Worm (Caenorhabditis elegans) whole organism, young adult: ENCODE measurements around the gene twk-42.

Experiments used
- F33H1.4 ChIP-seq: fragments of 200-800 bp; sonication (Bioruptor generic); IDR thresholded peaks from 2 replicates; pipeline ENCODE4 v1.3.6; 2022; ENCODE audit warnings: missing genetic modification reagents, missing genetic modification characterization, missing compliant biosample characterization
- F57C9.4 ChIP-seq: sonication (generic microtip); optimal IDR thresholded peaks from 2 replicates; lab custom pipeline; 2017; ENCODE audit warnings: mild to moderate bottlenecking, missing genetic modification characterization, missing compliant biosample characterization
- Y67H2A.10 ChIP-seq: fragments of 200-800 bp; sonication (Bioruptor generic); conservative IDR thresholded peaks from 2 replicates; pipeline ENCODE4 v1.3.6; 2022; ENCODE audit warnings: missing genetic modification reagents, missing genetic modification characterization, missing compliant biosample characterization
- Y79H2A.3 ChIP-seq: fragments of 200-800 bp; sonication (Bioruptor generic); conservative IDR thresholded peaks from 2 replicates; pipeline ENCODE4 v1.3.6; 2022; ENCODE audit warnings: missing genetic modification reagents, missing genetic modification characterization, missing compliant biosample characterization
- atf-7 ChIP-seq: sonication (generic microtip); optimal IDR thresholded peaks from 2 replicates; lab custom pipeline; 2017; ENCODE audit warnings: mild to moderate bottlenecking, missing genetic modification characterization, missing compliant biosample characterization
- efl-1 ChIP-seq: fragments of 150-350 bp; optimal IDR thresholded peaks from 2 replicates; lab custom pipeline; 2014; ENCODE audit warnings: missing biosample characterization, missing genetic modification reagents, missing genetic modification characterization
- him-1 ChIP-seq: sonication (generic microtip); optimal IDR thresholded peaks from 2 replicates; lab custom pipeline; 2016; ENCODE audit warnings: missing genotype, missing genetic modification reagents, missing genetic modification characterization, missing compliant biosample characterization
- lin-35 ChIP-seq, 3 experiments: fragments of 150-350 bp in 2 of 3; sonication (generic microtip) in 1 of 3; optimal IDR thresholded peaks; 2 replicates each; lab custom pipeline; 2014 to 2018; ENCODE audit warnings: missing biosample characterization in 3 of 3, missing genetic modification characterization in 3 of 3, missing genetic modification reagents in 3 of 3
- lin-54 ChIP-seq: fragments of 200-800 bp; sonication (Bioruptor generic); optimal IDR thresholded peaks from 2 replicates; lab custom pipeline; 2018; ENCODE audit warnings: mild to moderate bottlenecking, missing genetic modification characterization, missing compliant biosample characterization
- nhr-120 ChIP-seq: fragments of 200-800 bp; sonication (Bioruptor generic); IDR thresholded peaks from 2 replicates; pipeline ENCODE4 v1.3.6; 2022; ENCODE audit warnings: missing genetic modification characterization, missing compliant biosample characterization
- sea-2 ChIP-seq: fragments of 200-800 bp; sonication (Bioruptor generic); IDR thresholded peaks from 2 replicates; pipeline ENCODE4 v1.3.6; 2022; ENCODE audit warnings: missing genetic modification characterization, missing compliant biosample characterization
- unc-62 ChIP-seq: fragments of 150-350 bp; optimal IDR thresholded peaks from 2 replicates; lab custom pipeline; 2014; ENCODE audit warnings: missing biosample characterization, missing genetic modification reagents, missing genetic modification characterization
- ztf-3 ChIP-seq: fragments of 200-800 bp; sonication (Bioruptor generic); optimal IDR thresholded peaks from 2 replicates; lab custom pipeline; 2018; ENCODE audit warnings: mild to moderate bottlenecking, missing genetic modification characterization, missing compliant biosample characterization

DNA sequence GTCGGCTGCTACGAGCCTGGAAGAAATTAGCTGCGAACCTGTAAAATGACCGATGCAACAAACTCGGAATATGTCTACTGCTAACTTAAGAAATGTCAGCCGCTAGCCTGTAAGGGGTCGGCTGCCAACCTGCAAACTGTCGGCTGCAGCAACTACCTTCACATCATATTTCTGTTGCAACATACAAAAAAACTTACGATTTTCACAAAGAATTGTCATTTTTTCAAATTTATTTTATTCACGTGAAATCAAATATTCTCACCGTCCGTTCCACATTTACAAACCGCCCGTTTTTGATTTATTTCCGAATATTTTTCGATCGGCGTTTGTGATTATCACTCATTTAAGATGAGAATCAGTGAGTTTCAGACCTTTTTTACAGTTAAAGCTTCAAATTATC is 32.8 kb downstream of the twk-42 start, which contains the start of gene Y26G10.6:
- no peak for TF ChIP-seq efl-1
- no peak for TF ChIP-seq Y67H2A.10
- TF ChIP-seq F33H1.4 (GFP tag; lab: Robert Waterston, UW): no peak
- no peak for TF ChIP-seq F57C9.4
- no peak for TF ChIP-seq Y79H2A.3
- no peak for TF ChIP-seq him-1 (tag; lab: Kevin White, UChicago)
- no peak for TF ChIP-seq ztf-3 (GFP tag; lab: Kevin White, UChicago)
- no peak for TF ChIP-seq atf-7
- no peak for TF ChIP-seq unc-62
- TF ChIP-seq sea-2 (GFP tag; lab: Robert Waterston, UW): no peak
- TF ChIP-seq nhr-120 (GFP tag; lab: Robert Waterston, UW): no peak
- no peak for TF ChIP-seq lin-54 (GFP tag; lab: Kevin White, UChicago)
- no peak for TF ChIP-seq lin-35 (GFP tag; optimal IDR thresholded peaks at IDR 0.05; lab: Kevin White, UChicago)
